Fruit fly (Drosophila melanogaster) whole organism, adult: ENCODE measurements around the gene Mnn1.

Source experiments
- CG1620 ChIP-seq: fragments of 200-800 bp; sonication (Bioruptor generic); optimal IDR thresholded peaks from 2 replicates; lab custom pipeline; 2016; ENCODE audit warnings: missing biosample characterization, missing genetic modification characterization
- CG33017 ChIP-seq: fragments of 200-800 bp; sonication (Bioruptor generic); optimal IDR thresholded peaks from 2 replicates; lab custom pipeline; 2018; ENCODE audit warnings: missing biosample characterization, mild to moderate bottlenecking, missing genetic modification characterization, moderate library complexity
- CG7045 ChIP-seq: fragments of 200-800 bp; sonication (Bioruptor generic); optimal IDR thresholded peaks from 2 replicates; lab custom pipeline; 2017; ENCODE audit warnings: missing biosample characterization, mild to moderate bottlenecking, missing genetic modification characterization
- CG7101 ChIP-seq: fragments of 200-800 bp; sonication (Bioruptor generic); optimal IDR thresholded peaks from 2 replicates; lab custom pipeline; 2018; ENCODE audit warnings: missing biosample characterization, mild to moderate bottlenecking, missing genetic modification characterization, moderate library complexity
- Clk ChIP-seq: fragments of 200-800 bp; sonication (Bioruptor generic); optimal IDR thresholded peaks from 2 replicates; lab custom pipeline; 2017; ENCODE audit warnings: missing biosample characterization, missing genetic modification characterization
- Hr96 ChIP-seq: fragments of 200-800 bp; sonication (Bioruptor generic); optimal IDR thresholded peaks from 2 replicates; lab custom pipeline; 2016; ENCODE audit warnings: missing biosample characterization, missing genetic modification characterization
- Mnt ChIP-seq: fragments of 200-800 bp; sonication (Bioruptor generic); optimal IDR thresholded peaks from 2 replicates; lab custom pipeline; 2016; ENCODE audit warnings: missing biosample characterization, mild to moderate bottlenecking, missing genetic modification characterization
- cic ChIP-seq: fragments of 200-800 bp; sonication (Bioruptor generic); optimal IDR thresholded peaks from 2 replicates; lab custom pipeline; 2017; ENCODE audit warnings: missing biosample characterization, mild to moderate bottlenecking, missing genetic modification characterization, moderate library complexity
- kay ChIP-seq: fragments of 200-800 bp; sonication (Bioruptor generic); peaks from one replicate; lab custom pipeline; 2016; ENCODE audit warnings: missing biosample characterization, missing genetic modification characterization, borderline replicate concordance
- ovo ChIP-seq: fragments of 200-800 bp; sonication (Bioruptor generic); optimal IDR thresholded peaks from 2 replicates; lab custom pipeline; 2016; ENCODE audit warnings: missing biosample characterization, missing genetic modification characterization
- pad ChIP-seq: fragments of 200-800 bp; sonication (Bioruptor generic); optimal IDR thresholded peaks from 3 replicates; lab custom pipeline; 2017; ENCODE audit warnings: missing biosample characterization, missing genetic modification characterization, mild to moderate bottlenecking, moderate library complexity, missing genetic modification reagents

DNA sequence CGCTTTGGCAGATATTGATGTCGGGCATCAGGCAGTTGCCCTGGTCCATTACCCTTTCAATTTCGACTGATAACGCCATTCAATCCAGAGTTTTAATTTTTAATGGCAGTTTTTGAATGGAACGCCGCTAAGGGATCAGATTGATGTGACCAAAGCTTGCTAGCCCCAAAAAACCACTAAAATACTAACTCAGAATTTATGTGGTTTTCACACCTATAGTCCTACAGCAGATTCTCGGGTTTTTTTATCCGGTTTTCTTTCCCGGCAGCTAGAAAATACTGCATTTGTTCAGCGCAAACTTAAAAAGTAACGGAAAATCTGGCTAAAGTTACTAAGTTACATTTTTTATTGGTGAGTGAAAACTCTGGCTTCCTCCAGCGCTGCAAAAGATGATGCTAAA, 9.6 kb downstream of the Mnn1 start, which contains the start of gene Nuf2:
- TF ChIP-seq kay (GFP tag; lab: Kevin White, UChicago) = no peak
- no peak for TF ChIP-seq CG33017 (tag; lab: Kevin White, UChicago)
- TF ChIP-seq Hr96 (GFP tag; lab: Kevin White, UChicago) = no peak
- no peak for TF ChIP-seq Mnt (GFP tag; lab: Kevin White, UChicago)
- TF ChIP-seq Clk = no peak
- TF ChIP-seq ovo (GFP tag; lab: Kevin White, UChicago) = no peak
- TF ChIP-seq cic (GFP tag; lab: Kevin White, UChicago) = no peak
- TF ChIP-seq CG1620 (GFP tag; lab: Kevin White, UChicago) = no peak
- TF ChIP-seq CG7045 (GFP tag; lab: Kevin White, UChicago) = no peak
- no peak for TF ChIP-seq CG7101 (tag; lab: Kevin White, UChicago)
- TF ChIP-seq pad = no peak
